Worm (Caenorhabditis elegans) whole organism, early embryonic: ENCODE data around the gene molo-1.

Source experiments
- B0310.2 ChIP-seq: sonication (generic microtip); optimal IDR thresholded peaks from 2 replicates; lab custom pipeline; 2016; ENCODE audit warnings: mild to moderate bottlenecking, missing genetic modification characterization, missing compliant biosample characterization
- aly-1 ChIP-seq: sonication (generic microtip); optimal IDR thresholded peaks from 2 replicates; lab custom pipeline; 2016; ENCODE audit warnings: missing genetic modification characterization, missing compliant biosample characterization
- ama-1 ChIP-seq: fragments of 150-350 bp; optimal IDR thresholded peaks from 2 replicates; lab custom pipeline; 2014
- ceh-36 ChIP-seq: sonication (generic microtip); optimal IDR thresholded peaks from 2 replicates; lab custom pipeline; 2016; ENCODE audit warnings: missing genetic modification characterization, inconsistent platforms, missing compliant biosample characterization
- ets-7 ChIP-seq: sonication (generic microtip); optimal IDR thresholded peaks from 2 replicates; lab custom pipeline; 2016; ENCODE audit warnings: missing genotype, missing genetic modification characterization, missing compliant biosample characterization
- flt-1 ChIP-seq: fragments of 200-800 bp; sonication (Bioruptor generic); IDR thresholded peaks from 2 replicates; pipeline ENCODE4 v1.3.6; 2022; ENCODE audit warnings: missing genetic modification characterization, missing compliant biosample characterization
- hmbx-1 ChIP-seq: sonication (generic microtip); optimal IDR thresholded peaks from 2 replicates; lab custom pipeline; 2016; ENCODE audit warnings: mild to moderate bottlenecking, missing genetic modification characterization, missing compliant biosample characterization
- hnd-1 ChIP-seq: sonication (generic microtip); optimal IDR thresholded peaks from 2 replicates; lab custom pipeline; 2016; ENCODE audit warnings: missing genetic modification characterization, missing compliant biosample characterization
- scrt-1 ChIP-seq: fragments of 200-800 bp; sonication (Bioruptor generic); IDR thresholded peaks from 2 replicates; pipeline ENCODE4 v1.3.6; 2022; ENCODE audit warnings: missing genetic modification characterization, missing compliant biosample characterization
- sea-1 ChIP-seq: fragments of 200-800 bp; sonication (Bioruptor generic); conservative IDR thresholded peaks from 2 replicates; pipeline ENCODE4 v1.3.6; 2022; ENCODE audit warnings: missing genetic modification characterization, missing compliant biosample characterization
- tbx-11 ChIP-seq: fragments of 200-800 bp; sonication (Bioruptor generic); IDR thresholded peaks from 2 replicates; pipeline ENCODE4 v1.3.6; 2022; ENCODE audit warnings: missing genetic modification characterization, missing compliant biosample characterization
- tbx-37 ChIP-seq: fragments of 200-800 bp; sonication (Bioruptor generic); conservative IDR thresholded peaks from 2 replicates; pipeline ENCODE4 v1.3.6; 2022; ENCODE audit warnings: missing genetic modification reagents, missing genetic modification characterization, missing compliant biosample characterization

DNA sequence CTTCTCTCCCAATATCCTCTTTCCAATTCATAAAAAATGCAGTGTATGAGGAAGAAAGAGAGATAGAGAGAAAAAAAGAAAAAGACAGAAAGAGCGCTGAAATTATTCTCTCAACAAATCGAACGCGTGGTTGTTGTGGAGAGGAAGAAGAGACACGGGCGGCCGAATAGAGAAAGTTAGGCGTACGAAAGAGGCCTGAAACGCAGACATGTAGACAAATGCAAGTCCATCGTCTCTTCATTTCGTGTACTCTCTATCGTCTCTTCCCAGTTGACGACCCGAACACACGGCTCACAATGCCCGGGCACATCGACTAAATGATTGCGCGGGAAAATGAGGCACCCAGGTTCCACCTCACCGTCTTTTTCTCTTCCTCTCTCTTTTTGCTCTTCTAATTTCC, 47.4 kb downstream of the molo-1 start:
- TF ChIP-seq ceh-36 (tag; lab: Kevin White, UChicago) (no peak), tbx-11 (GFP tag; lab: Robert Waterston, UW) (no peak), ama-1 (lab: Kevin White, UChicago) (no peak), aly-1 (tag; lab: Kevin White, UChicago) (no peak), B0310.2 (tag; lab: Kevin White, UChicago) (no peak), ets-7 (tag; lab: Kevin White, UChicago) (no peak), sea-1 (GFP tag; lab: Robert Waterston, UW) (no peak), tbx-37 (GFP tag; lab: Robert Waterston, UW) (no peak), scrt-1 (GFP tag; lab: Robert Waterston, UW) (no peak), flt-1 (GFP tag; lab: Robert Waterston, UW) (no peak), hnd-1 (tag; lab: Kevin White, UChicago) (no peak), hmbx-1 (tag; lab: Kevin White, UChicago) (no peak)
